Fruit fly (Drosophila melanogaster) whole organism, embryonic: ENCODE measurements around the gene Dbp21E2.
A peak's percentile ranks its signal among the peaks of the same experiment; 100 is the strongest.

Experiments
- Atf3 ChIP-seq: fragments of 200-800 bp; sonication (Bioruptor generic); optimal IDR thresholded peaks from 3 replicates; lab custom pipeline; 2016; ENCODE audit warnings: missing biosample characterization, missing genetic modification characterization
- B-H2 ChIP-seq: fragments of 200-800 bp; sonication (Bioruptor generic); optimal IDR thresholded peaks from 2 replicates; lab custom pipeline; 2018; ENCODE audit warnings: missing biosample characterization, mild to moderate bottlenecking, missing genetic modification characterization
- CG10209 ChIP-seq: fragments of 200-800 bp; sonication (Bioruptor generic); optimal IDR thresholded peaks from 3 replicates; lab custom pipeline; 2017; ENCODE audit warnings: missing biosample characterization, mild to moderate bottlenecking, missing genetic modification characterization, missing genetic modification reagents
- CG11247 ChIP-seq: fragments of 200-800 bp; sonication (Bioruptor generic); IDR thresholded peaks from 2 replicates; pipeline ENCODE4 v1.3.6; 2022; ENCODE audit warnings: missing biosample characterization, missing genetic modification characterization
- CG13894 ChIP-seq: fragments of 200-800 bp; sonication (Bioruptor generic); optimal IDR thresholded peaks from 3 replicates; lab custom pipeline; 2018; ENCODE audit warnings: missing biosample characterization, mild to moderate bottlenecking, missing genetic modification characterization, moderate library complexity
- CG15011 ChIP-seq: fragments of 200-800 bp; sonication (Bioruptor generic); optimal IDR thresholded peaks from 3 replicates; lab custom pipeline; 2018; ENCODE audit warnings: missing biosample characterization, mild to moderate bottlenecking, missing genetic modification characterization
- CG15696 ChIP-seq: fragments of 200-800 bp; sonication (Bioruptor generic); optimal IDR thresholded peaks from 2 replicates; lab custom pipeline; 2019; ENCODE audit warnings: missing biosample characterization, mild to moderate bottlenecking, missing genetic modification characterization, moderate library complexity
- CG1647 ChIP-seq: fragments of 200-800 bp; sonication (Bioruptor generic); optimal IDR thresholded peaks from 3 replicates; lab custom pipeline; 2016; ENCODE audit warnings: missing biosample characterization, missing genetic modification characterization
- CG16813 ChIP-seq: fragments of 200-800 bp; sonication (Bioruptor generic); IDR thresholded peaks from 3 replicates; pipeline ENCODE4 v1.3.6; 2022; ENCODE audit warnings: missing biosample characterization, missing genetic modification characterization; ENCODE audit not compliant: partially characterized antibody
- CG2875 ChIP-seq: fragments of 200-800 bp; sonication (Bioruptor generic); optimal IDR thresholded peaks from 2 replicates; lab custom pipeline; 2017; ENCODE audit warnings: missing biosample characterization, mild to moderate bottlenecking, missing genetic modification characterization, missing genetic modification reagents
- CG2889 ChIP-seq: fragments of 200-800 bp; sonication (Bioruptor generic); IDR thresholded peaks from 3 replicates; pipeline ENCODE4 v1.3.6; 2022; ENCODE audit warnings: missing biosample characterization, missing genetic modification characterization
- CG31224 ChIP-seq: fragments of 200-800 bp; sonication (Bioruptor generic); IDR thresholded peaks from 2 replicates; pipeline ENCODE4 v1.3.6; 2022; ENCODE audit warnings: missing biosample characterization, missing genetic modification characterization
- CG3163 ChIP-seq: fragments of 200-800 bp; sonication (Bioruptor generic); optimal IDR thresholded peaks from 3 replicates; lab custom pipeline; 2016; ENCODE audit warnings: missing biosample characterization, missing genetic modification characterization
- CG32772 ChIP-seq: fragments of 200-800 bp; sonication (Bioruptor generic); IDR thresholded peaks from 2 replicates; pipeline ENCODE4 v1.3.6; 2022; ENCODE audit warnings: missing biosample characterization, missing genetic modification characterization
- CG3726 ChIP-seq: fragments of 200-800 bp; sonication (Bioruptor generic); IDR thresholded peaks from 3 replicates; pipeline ENCODE4, ENCODE4 v1.3.6; 2022; ENCODE audit warnings: missing biosample characterization, missing genetic modification characterization
- CG4617 ChIP-seq: fragments of 200-800 bp; sonication (Bioruptor generic); optimal IDR thresholded peaks from 3 replicates; lab custom pipeline; 2016; ENCODE audit warnings: missing biosample characterization, missing genetic modification characterization, borderline replicate concordance
- CG5180 ChIP-seq: fragments of 200-800 bp; sonication (Bioruptor generic); optimal IDR thresholded peaks from 3 replicates; lab custom pipeline; 2017; ENCODE audit warnings: missing biosample characterization, missing genetic modification characterization, mild to moderate bottlenecking, moderate library complexity, missing genetic modification reagents
- CG7556 ChIP-seq: fragments of 200-800 bp; sonication (Bioruptor generic); optimal IDR thresholded peaks from 2 replicates; lab custom pipeline; 2017; ENCODE audit warnings: missing biosample characterization, mild to moderate bottlenecking, missing genetic modification characterization
- CG7745 ChIP-seq: fragments of 200-800 bp; sonication (Bioruptor generic); optimal IDR thresholded peaks from 2 replicates; lab custom pipeline; 2018; ENCODE audit warnings: missing biosample characterization, mild to moderate bottlenecking, missing genetic modification characterization, moderate library complexity
- CG7987 ChIP-seq: fragments of 200-800 bp; sonication (Bioruptor generic); optimal IDR thresholded peaks from 2 replicates; lab custom pipeline; 2018; ENCODE audit warnings: missing biosample characterization, mild to moderate bottlenecking, missing genetic modification characterization, moderate library complexity
- CG8478 ChIP-seq: fragments of >200 bp; optimal IDR thresholded peaks from 2 replicates; lab custom pipeline; 2018
- CG9932 ChIP-seq: fragments of 200-800 bp; sonication (Bioruptor generic); IDR thresholded peaks from 2 replicates; pipeline ENCODE4 v1.3.6; 2022; ENCODE audit warnings: missing biosample characterization, missing genetic modification characterization
- Dbx ChIP-seq: fragments of 200-800 bp; sonication (Bioruptor generic); IDR thresholded peaks from 3 replicates; pipeline ENCODE4 v1.3.6; 2022; ENCODE audit warnings: missing biosample characterization, missing genetic modification characterization
- GATAe ChIP-seq: fragments of 200-800 bp; sonication (Bioruptor generic); conservative IDR thresholded peaks from 2 replicates; pipeline ENCODE4 v1.3.6; 2022; ENCODE audit warnings: missing biosample characterization, missing genetic modification characterization
- HHEX ChIP-seq: fragments of 200-800 bp; sonication (Bioruptor generic); optimal IDR thresholded peaks from 3 replicates; lab custom pipeline; 2017; ENCODE audit warnings: missing biosample characterization, mild to moderate bottlenecking, missing genetic modification characterization, missing genetic modification reagents
- HmgD ChIP-seq: fragments of 200-800 bp; sonication (Bioruptor generic); optimal IDR thresholded peaks from 3 replicates; lab custom pipeline; 2016; ENCODE audit warnings: missing biosample characterization, missing genetic modification characterization
- Hr3 ChIP-seq: fragments of 200-800 bp; sonication (Bioruptor generic); optimal IDR thresholded peaks from 3 replicates; lab custom pipeline; 2016; ENCODE audit warnings: missing biosample characterization, missing genetic modification characterization
- Hr51 ChIP-seq, 2 experiments: fragments of 200-800 bp; sonication (Bioruptor generic); optimal IDR thresholded peaks; 2 replicates in 1 of 2; 3 replicates in 1 of 2; lab custom pipeline; 2016 to 2018; ENCODE audit warnings: missing biosample characterization in 2 of 2, missing genetic modification characterization in 2 of 2, mild to moderate bottlenecking in 1 of 2, moderate library complexity in 1 of 2
- Hr78 ChIP-seq, 2 experiments: fragments of 200-800 bp in 1 of 2; fragments of >200 bp in 1 of 2; sonication (Bioruptor generic) in 1 of 2; optimal IDR thresholded peaks; 2 replicates each; lab custom pipeline; 2017 to 2019; ENCODE audit warnings: missing biosample characterization in 2 of 2, missing genetic modification characterization in 2 of 2, mild to moderate bottlenecking in 1 of 2, moderate library complexity in 1 of 2
- Mrtf ChIP-seq: fragments of 200-800 bp; sonication (Bioruptor generic); IDR thresholded peaks from 3 replicates; pipeline ENCODE4 v1.3.6; 2022; ENCODE audit warnings: missing biosample characterization, missing genetic modification characterization
- Neu2 ChIP-seq: fragments of 200-800 bp; sonication (Bioruptor generic); optimal IDR thresholded peaks from 3 replicates; lab custom pipeline; 2016; ENCODE audit warnings: missing biosample characterization, missing genetic modification characterization, borderline replicate concordance
- Nf-YA ChIP-seq: fragments of 200-800 bp; sonication (Bioruptor generic); IDR thresholded peaks from 2 replicates; pipeline ENCODE4 v1.3.6; 2022; ENCODE audit warnings: missing biosample characterization, missing genetic modification characterization
- NfI ChIP-seq: fragments of 200-800 bp; sonication (Bioruptor generic); optimal IDR thresholded peaks from 3 replicates; lab custom pipeline; 2018; ENCODE audit warnings: missing biosample characterization, mild to moderate bottlenecking, missing genetic modification characterization, moderate library complexity
- Spps ChIP-seq: fragments of 200-800 bp; sonication (Bioruptor generic); optimal IDR thresholded peaks from 2 replicates; lab custom pipeline; 2018; ENCODE audit warnings: missing biosample characterization, mild to moderate bottlenecking, missing genetic modification characterization
- bbx ChIP-seq: fragments of 200-800 bp; sonication (Bioruptor generic); IDR thresholded peaks from 2 replicates; pipeline ENCODE4 v1.3.6; 2022; ENCODE audit warnings: missing biosample characterization, missing genetic modification characterization; ENCODE audit not compliant: partially characterized antibody
- crc ChIP-seq: fragments of 200-800 bp; sonication (Bioruptor generic); optimal IDR thresholded peaks from 2 replicates; lab custom pipeline; 2016; ENCODE audit warnings: missing biosample characterization, missing genetic modification characterization
- fd64A ChIP-seq: fragments of 200-800 bp; sonication (Bioruptor generic); optimal IDR thresholded peaks from 3 replicates; lab custom pipeline; 2018; ENCODE audit warnings: missing biosample characterization, mild to moderate bottlenecking, missing genetic modification characterization
- grau ChIP-seq: fragments of 200-800 bp; optimal IDR thresholded peaks from 3 replicates; lab custom pipeline; 2019; ENCODE audit warnings: missing biosample characterization, mild to moderate bottlenecking, missing genetic modification characterization, moderate library complexity
- grn ChIP-seq: fragments of 200-800 bp; sonication (Bioruptor generic); optimal IDR thresholded peaks from 3 replicates; lab custom pipeline; 2017; ENCODE audit warnings: missing biosample characterization, missing genetic modification characterization
- hbn ChIP-seq: fragments of 200-800 bp; sonication (Bioruptor generic); IDR thresholded peaks from 2 replicates; pipeline ENCODE4 v1.3.6; 2022; ENCODE audit warnings: missing biosample characterization, missing genetic modification characterization; ENCODE audit not compliant: partially characterized antibody
- mam ChIP-seq: fragments of 200-800 bp; sonication (Bioruptor generic); optimal IDR thresholded peaks from 3 replicates; lab custom pipeline; 2016; ENCODE audit warnings: missing biosample characterization, missing genetic modification characterization
- nau ChIP-seq: fragments of 200-800 bp; sonication (Bioruptor generic); optimal IDR thresholded peaks from 3 replicates; lab custom pipeline; 2017; ENCODE audit warnings: missing biosample characterization, mild to moderate bottlenecking, missing genetic modification characterization, missing genetic modification reagents
- otp ChIP-seq: fragments of 200-800 bp; sonication (Bioruptor generic); IDR thresholded peaks from 3 replicates; pipeline ENCODE4, ENCODE4 v1.3.6; 2022; ENCODE audit warnings: missing biosample characterization, missing genetic modification characterization
- pan ChIP-seq, 4 experiments: fragments of >200 bp in 3 of 4; fragments of 200-800 bp in 1 of 4; sonication (Bioruptor generic) in 1 of 4; optimal IDR thresholded peaks in 3 of 4; IDR thresholded peaks in 1 of 4; 2 replicates each; pipeline versions ENCODE4 v1.3.6 to Lab custom; 2017 to 2022; ENCODE audit warnings: missing biosample characterization in 2 of 4, missing genetic modification characterization in 2 of 4, mixed read lengths in 1 of 4
- pho ChIP-seq: fragments of 200-800 bp; sonication (Bioruptor generic); optimal IDR thresholded peaks from 2 replicates; lab custom pipeline; 2016; ENCODE audit warnings: missing biosample characterization, missing genetic modification characterization
- ro ChIP-seq: fragments of 200-800 bp; sonication (Bioruptor generic); IDR thresholded peaks from 2 replicates; pipeline ENCODE4 v1.3.6; 2022; ENCODE audit warnings: missing biosample characterization, missing genetic modification characterization
- schlank ChIP-seq: fragments of 200-800 bp; sonication (Bioruptor generic); optimal IDR thresholded peaks from 2 replicates; lab custom pipeline; 2018; ENCODE audit warnings: missing biosample characterization, mild to moderate bottlenecking, missing genetic modification characterization
- tin ChIP-seq: fragments of 200-800 bp; sonication (Bioruptor generic); optimal IDR thresholded peaks from 3 replicates; lab custom pipeline; 2016; ENCODE audit warnings: missing biosample characterization, missing genetic modification characterization
- usp ChIP-seq: fragments of >200 bp; optimal IDR thresholded peaks from 2 replicates; lab custom pipeline; 2017; ENCODE audit warnings: missing biosample characterization, missing genetic modification characterization

Dbp21E2 gene

dm6 chr2L:825768-826263 lies 14.4 kb downstream of the Dbp21E2 start, which contains the start of the genes CG3862 and dock (continued):
- no peak for TF ChIP-seq usp
- TF ChIP-seq pho (GFP tag; lab: Kevin White, UChicago), result peak; percentile 74
- peak; percentile 56 for TF ChIP-seq CG7745 (tag; lab: Kevin White, UChicago)
- no peak for TF ChIP-seq CG2875 (GFP tag; lab: Kevin White, UChicago)
- peak; percentile 30; the same call in 1 of the 2 replicates for TF ChIP-seq CG31224 (GFP tag; lab: Robert Waterston, UW)
- no peak for TF ChIP-seq fd64A
- no peak for TF ChIP-seq Atf3
- TF ChIP-seq CG9932 (GFP tag; lab: Robert Waterston, UW), result peak; percentile 86
- TF ChIP-seq CG1647 (GFP tag; lab: Kevin White, UChicago), result no peak
- TF ChIP-seq bbx (GFP tag; lab: Robert Waterston, UW), result peak; percentile 99
- peak; percentile 8 to 27 for TF ChIP-seq Hr51 (GFP tag; optimal IDR thresholded peaks at IDR 0.05; lab: Kevin White, UChicago)
- TF ChIP-seq CG32772 (GFP tag; lab: Robert Waterston, UW), result no peak
- TF ChIP-seq Hr3 (GFP tag; lab: Kevin White, UChicago), result peak; percentile 11
- peak; percentile 94 for TF ChIP-seq CG16813
- TF ChIP-seq B-H2 (GFP tag; lab: Kevin White, UChicago), result peak; percentile 50
- TF ChIP-seq CG5180 (GFP tag; lab: Kevin White, UChicago), result no peak
- TF ChIP-seq CG11247 (GFP tag; lab: Robert Waterston, UW), result peak; percentile 56; the same call in 1 of the 2 replicates
- no peak for TF ChIP-seq CG15011 (GFP tag; lab: Kevin White, UChicago)
- TF ChIP-seq ro (GFP tag; lab: Robert Waterston, UW), result no peak
- TF ChIP-seq HmgD (GFP tag; lab: Kevin White, UChicago), result peak; percentile 83
- TF ChIP-seq CG8478, result no peak
- no peak for TF ChIP-seq HHEX (GFP tag; lab: Kevin White, UChicago)
- TF ChIP-seq Mrtf, result 0 out of 3 replicates have a peak, but pooled peaks have one; percentile 16
- TF ChIP-seq mam (GFP tag; lab: Kevin White, UChicago), result peak; percentile 56
- no peak for TF ChIP-seq pan (optimal IDR thresholded peaks at IDR 0.05; lab: Kevin White, UChicago)
- TF ChIP-seq pan (GFP tag; optimal IDR thresholded peaks at IDR 0.05 in 1 of 2, IDR thresholded peaks at IDR 0.05 in 1 of 2), result peak in 1 of 2 experiments; percentile 50
- TF ChIP-seq grn (GFP tag; lab: Kevin White, UChicago), result peak; percentile 67
- no peak for TF ChIP-seq nau (GFP tag; lab: Kevin White, UChicago)
- peak; percentile 58 for TF ChIP-seq tin
- TF ChIP-seq CG7556 (GFP tag; lab: Kevin White, UChicago), result peak; percentile 47
- TF ChIP-seq CG10209 (GFP tag; lab: Kevin White, UChicago), result no peak
- TF ChIP-seq CG4617, result peak; percentile 90
- TF ChIP-seq otp, result no peak
- TF ChIP-seq Nf-YA (GFP tag; lab: Robert Waterston, UW), result 0 out of 2 replicates have a peak, but pooled peaks have one; percentile 8
- TF ChIP-seq grau (tag; lab: Kevin White, UChicago), result peak; percentile 36
- TF ChIP-seq CG15696 (tag; lab: Kevin White, UChicago), result no peak
- peak; percentile 90 for TF ChIP-seq hbn (GFP tag; lab: Robert Waterston, UW)
- TF ChIP-seq crc (GFP tag; lab: Kevin White, UChicago), result no peak
- TF ChIP-seq Spps, result peak; percentile 15
- peak; percentile 66 for TF ChIP-seq CG3163 (GFP tag; lab: Kevin White, UChicago)
- peak; percentile 71 for TF ChIP-seq CG7987 (GFP tag; lab: Kevin White, UChicago)
- peak; percentile 50 for TF ChIP-seq NfI
- TF ChIP-seq CG3726 (GFP tag; lab: Robert Waterston, UW), result no peak
- no peak for TF ChIP-seq schlank (tag; lab: Kevin White, UChicago)
- TF ChIP-seq Dbx (GFP tag; lab: Robert Waterston, UW), result peak; percentile 69
- no peak for TF ChIP-seq GATAe (GFP tag; lab: Robert Waterston, UW)
- TF ChIP-seq CG13894, result peak; percentile 37
- TF ChIP-seq CG2889, result no peak
- TF ChIP-seq Neu2, result no peak
- peak in 1 of 2 experiments; percentile 20 for TF ChIP-seq Hr78 (GFP tag; optimal IDR thresholded peaks at IDR 0.05; lab: Kevin White, UChicago)
